Fruit fly (Drosophila melanogaster): ENCODE data around the gene CycK.

DNA sequence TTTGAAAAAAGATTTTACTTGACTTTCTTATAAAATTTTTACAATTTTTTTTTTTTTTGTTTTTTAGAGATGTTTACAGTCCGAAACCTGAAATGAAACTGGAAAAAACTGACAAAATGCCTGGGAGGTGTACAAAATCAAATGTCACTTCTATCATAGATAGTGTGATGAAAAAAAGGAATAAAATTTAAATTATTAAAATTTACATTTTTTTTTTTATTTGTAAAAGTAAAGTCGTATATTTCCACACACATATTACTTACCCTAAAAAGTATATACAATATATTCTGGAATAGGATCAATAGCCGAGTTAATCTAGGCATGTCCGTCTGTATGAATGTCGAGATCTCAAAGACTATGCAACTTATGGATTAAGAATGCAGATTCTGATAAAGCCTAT, 24.5 kb downstream of the CycK start, which contains the start of gene CG15219:
- TF ChIP-seq CG8478 (optimal IDR thresholded peaks at IDR 0.05) = no peak
- no peak for TF ChIP-seq Dll (optimal IDR thresholded peaks at IDR 0.05)
- TF ChIP-seq psq (optimal IDR thresholded peaks at IDR 0.05) = no peak
